Worm (Caenorhabditis elegans) whole organism, L2 larva: ENCODE measurements around the gene cpna-2.

ENCODE experiments used
- C34F6.9 ChIP-seq: fragments of 150-350 bp; optimal IDR thresholded peaks from 2 replicates; lab custom pipeline; 2014; ENCODE audit warnings: missing biosample characterization, missing genetic modification characterization
- R02D3.7 ChIP-seq: fragments of 150-350 bp; optimal IDR thresholded peaks from 2 replicates; lab custom pipeline; 2014; ENCODE audit warnings: missing biosample characterization, missing genetic modification characterization
- Y55F3AM.14 ChIP-seq: fragments of 200-800 bp; sonication (Bioruptor generic); optimal IDR thresholded peaks from 2 replicates; lab custom pipeline; 2018; ENCODE audit warnings: mild to moderate bottlenecking, missing genetic modification characterization, missing compliant biosample characterization
- alr-1 ChIP-seq: fragments of 150-350 bp; optimal IDR thresholded peaks from 2 replicates; lab custom pipeline; 2014; ENCODE audit warnings: missing biosample characterization, missing genetic modification characterization
- aly-2 ChIP-seq: fragments of 150-350 bp; optimal IDR thresholded peaks from 2 replicates; lab custom pipeline; 2014; ENCODE audit warnings: missing biosample characterization, missing genetic modification characterization
- ama-1 ChIP-seq: fragments of 150-350 bp; optimal IDR thresholded peaks from 2 replicates; lab custom pipeline; 2018; ENCODE audit warnings: inconsistent platforms
- ceh-82 ChIP-seq: fragments of 150-350 bp; optimal IDR thresholded peaks from 2 replicates; lab custom pipeline; 2014; ENCODE audit warnings: missing biosample characterization, missing genetic modification characterization
- crh-2 ChIP-seq: sonication (generic microtip); optimal IDR thresholded peaks from 2 replicates; lab custom pipeline; 2017; ENCODE audit warnings: missing biosample characterization, missing genetic modification characterization
- dmd-4 ChIP-seq: sonication (generic microtip); optimal IDR thresholded peaks from 2 replicates; lab custom pipeline; 2017; ENCODE audit warnings: missing biosample characterization, missing genetic modification characterization
- egl-27 ChIP-seq: sonication (generic microtip); optimal IDR thresholded peaks from 3 replicates; lab custom pipeline; 2017; ENCODE audit warnings: missing biosample characterization, missing genetic modification reagents, missing genetic modification characterization
- elt-1 ChIP-seq: fragments of 150-350 bp; optimal IDR thresholded peaks from 2 replicates; lab custom pipeline; 2014; ENCODE audit warnings: missing biosample characterization, missing genetic modification characterization
- elt-3 ChIP-seq: sonication (generic microtip); optimal IDR thresholded peaks from 2 replicates; lab custom pipeline; 2017; ENCODE audit warnings: missing biosample characterization, missing genetic modification characterization
- fos-1 ChIP-seq: fragments of 150-350 bp; optimal IDR thresholded peaks from 2 replicates; lab custom pipeline; 2014; ENCODE audit warnings: missing biosample characterization, missing genetic modification characterization
- gmeb-1 ChIP-seq: fragments of 150-350 bp; optimal IDR thresholded peaks from 2 replicates; lab custom pipeline; 2014; ENCODE audit warnings: missing biosample characterization, missing genetic modification characterization
- lin-13 ChIP-seq: fragments of 150-350 bp; optimal IDR thresholded peaks from 2 replicates; lab custom pipeline; 2014; ENCODE audit warnings: missing biosample characterization, missing genetic modification reagents, missing genetic modification characterization
- lin-39 ChIP-seq: fragments of 150-350 bp; optimal IDR thresholded peaks from 2 replicates; lab custom pipeline; 2014; ENCODE audit warnings: missing biosample characterization, missing genetic modification reagents, missing genetic modification characterization
- lsy-2 ChIP-seq, 2 experiments: fragments of 150-350 bp in 1 of 2; sonication (generic microtip) in 1 of 2; optimal IDR thresholded peaks; 2 replicates each; lab custom pipeline; 2014 to 2017; ENCODE audit warnings: missing biosample characterization in 2 of 2, missing genetic modification characterization in 2 of 2
- mbf-1 ChIP-seq: sonication (generic microtip); optimal IDR thresholded peaks from 2 replicates; lab custom pipeline; 2017; ENCODE audit warnings: missing biosample characterization, missing genetic modification characterization
- nhr-10 ChIP-seq: sonication (generic microtip); optimal IDR thresholded peaks from 2 replicates; lab custom pipeline; 2017; ENCODE audit warnings: missing biosample characterization, missing genetic modification characterization
- nhr-11 ChIP-seq: fragments of 150-350 bp; optimal IDR thresholded peaks from 2 replicates; lab custom pipeline; 2014; ENCODE audit warnings: missing biosample characterization, missing genetic modification characterization
- nhr-12 ChIP-seq: fragments of 150-350 bp; optimal IDR thresholded peaks from 2 replicates; lab custom pipeline; 2014; ENCODE audit warnings: missing biosample characterization, missing genetic modification characterization
- nhr-129 ChIP-seq: fragments of 150-350 bp; optimal IDR thresholded peaks from 2 replicates; lab custom pipeline; 2014; ENCODE audit warnings: missing biosample characterization, missing genetic modification characterization
- nhr-21 ChIP-seq: fragments of 150-350 bp; optimal IDR thresholded peaks from 2 replicates; lab custom pipeline; 2014; ENCODE audit warnings: missing biosample characterization, missing genetic modification characterization
- nhr-23 ChIP-seq: fragments of 150-350 bp; optimal IDR thresholded peaks from 2 replicates; lab custom pipeline; 2014; ENCODE audit warnings: missing biosample characterization, missing genetic modification reagents, missing genetic modification characterization
- nhr-237 ChIP-seq: fragments of 150-350 bp; optimal IDR thresholded peaks from 2 replicates; lab custom pipeline; 2014; ENCODE audit warnings: missing biosample characterization, missing genetic modification characterization
- nhr-25 ChIP-seq: fragments of 150-350 bp; sonication (generic microtip); optimal IDR thresholded peaks from 3 replicates; lab custom pipeline; 2014; ENCODE audit warnings: missing biosample characterization, missing genetic modification characterization
- nhr-6 ChIP-seq: fragments of 150-350 bp; optimal IDR thresholded peaks from 2 replicates; lab custom pipeline; 2014; ENCODE audit warnings: missing biosample characterization, missing genetic modification characterization
- nhr-77 ChIP-seq: fragments of 150-350 bp; optimal IDR thresholded peaks from 2 replicates; lab custom pipeline; 2014; ENCODE audit warnings: missing biosample characterization, missing genetic modification characterization
- peb-1 ChIP-seq: fragments of 150-350 bp; optimal IDR thresholded peaks from 2 replicates; lab custom pipeline; 2014; ENCODE audit warnings: missing biosample characterization, missing genetic modification characterization
- sem-4 ChIP-seq: fragments of 150-350 bp; optimal IDR thresholded peaks from 2 replicates; lab custom pipeline; 2014; ENCODE audit warnings: missing biosample characterization, missing genetic modification reagents, missing genetic modification characterization
- skn-1 ChIP-seq: sonication (generic microtip); optimal IDR thresholded peaks from 2 replicates; lab custom pipeline; 2017; ENCODE audit warnings: missing biosample characterization, missing genetic modification characterization
- sma-9 ChIP-seq, 2 experiments: fragments of 150-350 bp in 1 of 2; sonication (generic microtip) in 1 of 2; optimal IDR thresholded peaks; 2 replicates each; lab custom pipeline; 2014 to 2016; ENCODE audit warnings: missing genetic modification characterization in 2 of 2, mild to moderate bottlenecking in 1 of 2, missing biosample characterization in 1 of 2, missing compliant biosample characterization in 1 of 2, missing genetic modification reagents in 1 of 2, moderate library complexity in 1 of 2
- snpc-4 ChIP-seq: fragments of 150-350 bp; optimal IDR thresholded peaks from 2 replicates; lab custom pipeline; 2014; ENCODE audit warnings: missing biosample characterization, missing genetic modification characterization
- unc-55 ChIP-seq: fragments of 150-350 bp; sonication (generic microtip); optimal IDR thresholded peaks from 3 replicates; lab custom pipeline; 2014; ENCODE audit warnings: missing biosample characterization, missing genetic modification reagents, missing genetic modification characterization
- unc-62 ChIP-seq: fragments of 150-350 bp; optimal IDR thresholded peaks from 2 replicates; lab custom pipeline; 2014; ENCODE audit warnings: missing biosample characterization, missing genetic modification reagents, missing genetic modification characterization
- ztf-1 ChIP-seq: fragments of 200-800 bp; sonication (Bioruptor generic); conservative IDR thresholded peaks from 2 replicates; pipeline ENCODE4 v1.3.6; 2022; ENCODE audit warnings: missing genetic modification characterization, missing compliant biosample characterization
- ztf-11 ChIP-seq: sonication (generic microtip); optimal IDR thresholded peaks from 2 replicates; lab custom pipeline; 2017; ENCODE audit warnings: missing biosample characterization, missing genetic modification characterization
- ztf-4 ChIP-seq: fragments of 150-350 bp; optimal IDR thresholded peaks from 2 replicates; lab custom pipeline; 2014; ENCODE audit warnings: missing biosample characterization, missing genetic modification characterization

The cpna-2 gene

ce11 chrII:7778273-7778672, 53.6 kb downstream of the cpna-2 start:
- TF ChIP-seq nhr-237 (no peak), nhr-25 (tag; lab: Kevin White, UChicago) (no peak), elt-1 (tag; lab: Kevin White, UChicago) (no peak), ceh-82 (tag; lab: Kevin White, UChicago) (no peak), ztf-4 (tag; lab: Kevin White, UChicago) (no peak), alr-1 (no peak), C34F6.9 (tag; lab: Kevin White, UChicago) (no peak), nhr-129 (tag; lab: Kevin White, UChicago) (no peak), lin-13 (GFP tag; lab: Kevin White, UChicago) (no peak), nhr-77 (tag; lab: Kevin White, UChicago) (no peak), ztf-11 (tag; lab: Kevin White, UChicago) (no peak), nhr-12 (tag; lab: Kevin White, UChicago) (no peak), snpc-4 (tag; lab: Kevin White, UChicago) (no peak), unc-62 (GFP tag; lab: Kevin White, UChicago) (no peak), skn-1 (tag; lab: Kevin White, UChicago) (no peak), Y55F3AM.14 (no peak), elt-3 (tag; lab: Kevin White, UChicago) (no peak), crh-2 (tag; lab: Kevin White, UChicago) (no peak)
- TF ChIP-seq, all 48 proteins: peak for 0

ce11 chrII:7781102-7781616, 56.5 kb downstream of the cpna-2 start, which contains the start of the genes snpc-1.1 and spdl-1:
snpc-1.1 (minus strand) TSS chrII:7781301.
spdl-1 (plus strand) TSS chrII:7781566.
- TF ChIP-seq gmeb-1 (peak; percentile 50), sem-4 (tag; lab: Kevin White, UChicago) (no peak), nhr-6 (no peak), lsy-2 (tag; optimal IDR thresholded peaks at IDR 0.05; lab: Kevin White, UChicago) (peak in 1 of 2 experiments; percentile 0), C34F6.9 (tag; lab: Kevin White, UChicago) (peak; percentile 55), nhr-129 (tag; lab: Kevin White, UChicago) (peak; percentile 47)

ce11 chrII:7783467-7783959, 58.8 kb downstream of the cpna-2 start, which contains the start of gene skr-17:
skr-17 (plus strand) TSS chrII:7783517.
- no peak for TF ChIP-seq lin-39 (tag; lab: Kevin White, UChicago)
- TF ChIP-seq lin-13 (GFP tag; lab: Kevin White, UChicago) = no peak
- TF ChIP-seq fos-1 = no peak
- TF ChIP-seq gmeb-1 = no peak
- no peak for TF ChIP-seq nhr-10 (tag; lab: Kevin White, UChicago)
- TF ChIP-seq sem-4 (tag; lab: Kevin White, UChicago) = no peak
- TF ChIP-seq unc-55 (GFP tag; lab: Kevin White, UChicago) = no peak
- TF ChIP-seq mbf-1 (tag; lab: Kevin White, UChicago) = no peak
- TF ChIP-seq ztf-1 (GFP tag; lab: Robert Waterston, UW) = no peak
- no peak for TF ChIP-seq R02D3.7 (tag; lab: Kevin White, UChicago)
- TF ChIP-seq nhr-23 (tag; lab: Kevin White, UChicago) = no peak
- no peak for TF ChIP-seq sma-9 (GFP tag; optimal IDR thresholded peaks at IDR 0.05; lab: Kevin White, UChicago)
- no peak for TF ChIP-seq sma-9 (tag; optimal IDR thresholded peaks at IDR 0.05; lab: Kevin White, UChicago)
- no peak for TF ChIP-seq nhr-21 (tag; lab: Kevin White, UChicago)
- TF ChIP-seq snpc-4 (tag; lab: Kevin White, UChicago) = no peak
- TF ChIP-seq ztf-11 (tag; lab: Kevin White, UChicago) = no peak
- TF ChIP-seq nhr-11 (tag; lab: Kevin White, UChicago) = no peak
- TF ChIP-seq alr-1 = no peak
- TF ChIP-seq ceh-82 (tag; lab: Kevin White, UChicago) = no peak
- no peak for TF ChIP-seq dmd-4
- no peak for TF ChIP-seq aly-2 (tag; lab: Kevin White, UChicago)

- TF ChIP-seq nhr-129 (tag; lab: Kevin White, UChicago) = no peak
- no peak for TF ChIP-seq ama-1 (lab: Kevin White, UChicago)
- TF ChIP-seq ztf-11 (tag; lab: Kevin White, UChicago) = no peak
- peak; percentile 58 for TF ChIP-seq nhr-25 (tag; lab: Kevin White, UChicago)
- peak; percentile 37 for TF ChIP-seq egl-27 (tag; lab: Kevin White, UChicago)
- TF ChIP-seq peb-1 = no peak
- peak; percentile 33 for TF ChIP-seq nhr-21 (tag; lab: Kevin White, UChicago)
- no peak for TF ChIP-seq dmd-4
- peak; percentile 20 for TF ChIP-seq fos-1
- TF ChIP-seq ceh-82 (tag; lab: Kevin White, UChicago) = no peak
These were observed 64.9 kb downstream of the cpna-2 start for ce11 chrII:7789605-7790004.
